ENCODE assay signal across 5 worm cellular contexts in the genomic region with DNA sequence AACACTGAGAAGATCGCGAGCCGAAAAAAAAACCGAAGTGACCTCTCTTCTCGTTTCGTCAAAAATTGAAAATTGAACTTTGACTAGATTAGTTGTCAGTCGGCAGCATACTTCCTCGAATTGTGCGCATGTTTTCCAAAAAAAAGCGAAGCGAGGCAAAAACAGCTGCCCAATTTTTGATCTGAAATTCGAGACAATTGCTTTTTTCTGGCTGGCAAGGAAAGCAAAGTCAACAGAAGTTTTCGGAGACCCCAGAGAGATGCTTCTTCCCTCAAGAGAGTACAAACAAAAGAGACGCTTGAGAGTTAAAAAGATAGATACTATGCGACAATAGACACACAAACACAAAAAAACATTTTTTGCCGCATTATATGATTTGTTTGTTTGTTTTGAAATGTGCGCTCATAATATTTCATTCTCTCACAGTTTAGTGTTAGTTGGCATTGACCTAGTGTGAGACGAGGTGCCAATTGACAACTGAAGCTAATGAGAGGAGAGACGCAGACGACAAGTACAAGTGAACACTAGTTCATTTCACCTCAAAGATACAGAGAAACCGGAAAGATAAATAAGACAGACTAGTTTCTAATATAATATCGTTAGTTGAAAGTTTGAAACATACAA.
A peak's percentile ranks its signal among the peaks of the same experiment; 100 is the strongest.
TF ChIP-seq lines count a peak whose summit lies in the region.

No protein-coding gene starts in this region.

TF ChIP-seq in whole organism, L1 larva, 84 proteins besides CTCF, POLR2A, EP300 and RAD21 (continued from another document and continues in another):
- TF ChIP-seq unc-62 (GFP tag; optimal IDR thresholded peaks at IDR 0.05; lab: Kevin White, UChicago) = no peak
- TF ChIP-seq nhr-84 (tag; optimal IDR thresholded peaks at IDR 0.05; lab: Kevin White, UChicago) = no peak
- TF ChIP-seq hpl-2 (GFP tag; optimal IDR thresholded peaks at IDR 0.05; lab: Kevin White, UChicago) = no peak
- TF ChIP-seq ceh-90 (tag; optimal IDR thresholded peaks at IDR 0.05; lab: Kevin White, UChicago) = no peak
- peak; percentile 32 for TF ChIP-seq mep-1 (tag; optimal IDR thresholded peaks at IDR 0.05; lab: Kevin White, UChicago)
- TF ChIP-seq nhr-76 (tag; optimal IDR thresholded peaks at IDR 0.05; lab: Kevin White, UChicago) = no peak
- TF ChIP-seq vab-15 (tag; optimal IDR thresholded peaks at IDR 0.05; lab: Kevin White, UChicago) = no peak
- TF ChIP-seq elt-2 (tag; optimal IDR thresholded peaks at IDR 0.05; lab: Kevin White, UChicago) = no peak
- no peak for TF ChIP-seq mdl-1 (tag; optimal IDR thresholded peaks at IDR 0.05; lab: Kevin White, UChicago)
- no peak for TF ChIP-seq rnt-1 (tag; optimal IDR thresholded peaks at IDR 0.05; lab: Kevin White, UChicago)
- TF ChIP-seq unc-130 (tag; optimal IDR thresholded peaks at IDR 0.05; lab: Kevin White, UChicago) = no peak
- no peak for TF ChIP-seq aly-2 (tag; optimal IDR thresholded peaks at IDR 0.05; lab: Kevin White, UChicago)
- no peak for TF ChIP-seq efl-3 (GFP tag; optimal IDR thresholded peaks at IDR 0.05; lab: Kevin White, UChicago)
- no peak for TF ChIP-seq elt-3 (tag; optimal IDR thresholded peaks at IDR 0.05; lab: Kevin White, UChicago)
- TF ChIP-seq sup-37 (GFP tag; optimal IDR thresholded peaks at IDR 0.05; lab: Kevin White, UChicago) = no peak
- TF ChIP-seq lin-14 (GFP tag; optimal IDR thresholded peaks at IDR 0.05; lab: Kevin White, UChicago) = peak; percentile 45
- TF ChIP-seq egl-27 (tag; optimal IDR thresholded peaks at IDR 0.05; lab: Kevin White, UChicago) = peak in 1 of 2 experiments; percentile 11
- no peak for TF ChIP-seq skn-1 (tag; optimal IDR thresholded peaks at IDR 0.05; lab: Kevin White, UChicago)
- no peak for TF ChIP-seq ces-1 (GFP tag; optimal IDR thresholded peaks at IDR 0.05; lab: Kevin White, UChicago)
- no peak for TF ChIP-seq xbp-1 (tag; optimal IDR thresholded peaks at IDR 0.05; lab: Kevin White, UChicago)
- no peak for TF ChIP-seq nhr-237 (tag; optimal IDR thresholded peaks at IDR 0.05; lab: Kevin White, UChicago)
- TF ChIP-seq ama-1 (optimal IDR thresholded peaks at IDR 0.05; lab: Kevin White, UChicago) = no peak
- TF ChIP-seq C16A3.4 (tag; optimal IDR thresholded peaks at IDR 0.05; lab: Kevin White, UChicago) = no peak
- TF ChIP-seq fkh-8 (tag; optimal IDR thresholded peaks at IDR 0.05; lab: Kevin White, UChicago) = no peak
- no peak for TF ChIP-seq nhr-28 (tag; optimal IDR thresholded peaks at IDR 0.05; lab: Kevin White, UChicago)
- TF ChIP-seq unc-98 (GFP tag; IDR thresholded peaks at IDR 0.05; lab: Robert Waterston, UW) = no peak

TF ChIP-seq in whole organism, L2 larva, 48 proteins besides CTCF, POLR2A, EP300 and RAD21 (continued from another document and continues in another):
- TF ChIP-seq nhr-12 (tag; optimal IDR thresholded peaks at IDR 0.05; lab: Kevin White, UChicago) (no peak), lin-39 (tag; optimal IDR thresholded peaks at IDR 0.05; lab: Kevin White, UChicago) (no peak), sem-4 (tag; optimal IDR thresholded peaks at IDR 0.05; lab: Kevin White, UChicago) (peak; percentile 34), Y55F3AM.14 (GFP tag; optimal IDR thresholded peaks at IDR 0.05; lab: Kevin White, UChicago) (no peak), elt-1 (tag; optimal IDR thresholded peaks at IDR 0.05; lab: Kevin White, UChicago) (no peak), zag-1 (tag; optimal IDR thresholded peaks at IDR 0.05; lab: Kevin White, UChicago) (no peak), lin-13 (GFP tag; optimal IDR thresholded peaks at IDR 0.05; lab: Kevin White, UChicago) (no peak), mbf-1 (tag; optimal IDR thresholded peaks at IDR 0.05; lab: Kevin White, UChicago) (no peak), ZK546.5 (tag; optimal IDR thresholded peaks at IDR 0.05; lab: Kevin White, UChicago) (no peak), F13H6.1 (tag; optimal IDR thresholded peaks at IDR 0.05; lab: Kevin White, UChicago) (peak; percentile 49), nhr-129 (tag; optimal IDR thresholded peaks at IDR 0.05; lab: Kevin White, UChicago) (peak; percentile 18), ceh-82 (tag; optimal IDR thresholded peaks at IDR 0.05; lab: Kevin White, UChicago) (no peak), blmp-1 (tag; optimal IDR thresholded peaks at IDR 0.05; lab: Kevin White, UChicago; ENCODE audit: insufficient read depth) (peak; percentile 2), ztf-4 (tag; optimal IDR thresholded peaks at IDR 0.05; lab: Kevin White, UChicago) (peak; percentile 14), fos-1 (tag; optimal IDR thresholded peaks at IDR 0.05; lab: Kevin White, UChicago) (no peak), ztf-11 (tag; optimal IDR thresholded peaks at IDR 0.05; lab: Kevin White, UChicago) (no peak), sma-3 (GFP tag; optimal IDR thresholded peaks at IDR 0.05; lab: Kevin White, UChicago) (no peak), egl-27 (tag; optimal IDR thresholded peaks at IDR 0.05; lab: Kevin White, UChicago) (peak; percentile 90), lin-11 (tag; optimal IDR thresholded peaks at IDR 0.05; lab: Kevin White, UChicago) (peak; percentile 40), nhr-25 (tag; optimal IDR thresholded peaks at IDR 0.05; lab: Kevin White, UChicago) (peak; percentile 4), mdl-1 (tag; optimal IDR thresholded peaks at IDR 0.05; lab: Kevin White, UChicago) (no peak), nhr-10 (tag; optimal IDR thresholded peaks at IDR 0.05; lab: Kevin White, UChicago) (no peak), ztf-1 (GFP tag; conservative IDR thresholded peaks at IDR 0.05; lab: Robert Waterston, UW) (no peak), ama-1 (optimal IDR thresholded peaks at IDR 0.05; lab: Kevin White, UChicago) (no peak), peb-1 (tag; optimal IDR thresholded peaks at IDR 0.05; lab: Kevin White, UChicago) (no peak), C34F6.9 (tag; optimal IDR thresholded peaks at IDR 0.05; lab: Kevin White, UChicago) (no peak), lsy-2 (tag; optimal IDR thresholded peaks at IDR 0.05; lab: Kevin White, UChicago) (peak in 1 of 2 experiments; percentile 0)

TF ChIP-seq in whole organism, L3 larva, 47 proteins besides CTCF, POLR2A, EP300 and RAD21 (continued from another document):
- no peak for TF ChIP-seq lin-39 (tag; optimal IDR thresholded peaks at IDR 0.05; lab: Kevin White, UChicago)
- TF ChIP-seq fkh-10 (GFP tag; optimal IDR thresholded peaks at IDR 0.05; lab: Kevin White, UChicago) = no peak
- TF ChIP-seq egl-27 (tag; optimal IDR thresholded peaks at IDR 0.05; lab: Kevin White, UChicago) = peak; percentile 95
- TF ChIP-seq nhr-23 (tag; optimal IDR thresholded peaks at IDR 0.05; lab: Kevin White, UChicago) = peak; percentile 47
- TF ChIP-seq pqm-1 (tag; optimal IDR thresholded peaks at IDR 0.05; lab: Kevin White, UChicago) = no peak

TF ChIP-seq in whole organism, L4 larva, 104 proteins besides CTCF, POLR2A, EP300 and RAD21 (continued from another document):
- TF ChIP-seq snpc-1.2 (GFP tag; IDR thresholded peaks at IDR 0.05; lab: Robert Waterston, UW) (no peak), lin-29 (GFP tag; IDR thresholded peaks at IDR 0.05; lab: Robert Waterston, UW) (no peak), lim-7 (GFP tag; IDR thresholded peaks at IDR 0.05; lab: Robert Waterston, UW) (no peak), ztf-7 (tag; optimal IDR thresholded peaks at IDR 0.05; lab: Kevin White, UChicago) (no peak), lsy-2 (tag; optimal IDR thresholded peaks at IDR 0.05; lab: Kevin White, UChicago) (peak in 1 of 2 experiments; percentile 19), daf-16 (GFP tag; optimal IDR thresholded peaks at IDR 0.05; lab: Kevin White, UChicago) (peak in 1 of 2 experiments; percentile 31), daf-16 (tag; optimal IDR thresholded peaks at IDR 0.05; lab: Kevin White, UChicago) (peak; percentile 51), daf-8 (GFP tag; IDR thresholded peaks at IDR 0.05; lab: Robert Waterston, UW) (no peak), snpc-4 (tag; optimal IDR thresholded peaks at IDR 0.05; lab: Kevin White, UChicago) (no peak), vab-7 (GFP tag; IDR thresholded peaks at IDR 0.05; lab: Robert Waterston, UW) (no peak), nhr-28 (tag; optimal IDR thresholded peaks at IDR 0.05; lab: Kevin White, UChicago) (peak; percentile 35), nhr-41 (GFP tag; IDR thresholded peaks at IDR 0.05; lab: Robert Waterston, UW) (no peak), pha-4 (GFP tag; IDR thresholded peaks at IDR 0.05; lab: Robert Waterston, UW) (peak; percentile 25; the same call in 1 of the 2 replicates), pha-4 (tag; optimal IDR thresholded peaks at IDR 0.05; lab: Kevin White, UChicago) (no peak), tra-1 (GFP tag; IDR thresholded peaks at IDR 0.05; lab: Robert Waterston, UW) (0 out of 2 replicates have a peak, but pooled peaks have one; percentile 3), ztf-11 (tag; optimal IDR thresholded peaks at IDR 0.05; lab: Kevin White, UChicago) (no peak), duxl-1 (tag; optimal IDR thresholded peaks at IDR 0.05; lab: Kevin White, UChicago; ENCODE audit: poor library complexity) (no peak), unc-62 (GFP tag; optimal IDR thresholded peaks at IDR 0.05 in 1 of 2; lab: Kevin White, UChicago) (peak in 1 of 2 experiments; percentile 83), unc-62 (tag; optimal IDR thresholded peaks at IDR 0.05; lab: Kevin White, UChicago) (no peak), nhr-6 (tag; optimal IDR thresholded peaks at IDR 0.05; lab: Kevin White, UChicago) (peak; percentile 8), aha-1 (tag; lab: Kevin White, UChicago) (peak; percentile 94), dve-1 (tag; optimal IDR thresholded peaks at IDR 0.05; lab: Kevin White, UChicago; ENCODE audit: insufficient read depth) (peak; percentile 52), mdl-1 (tag; optimal IDR thresholded peaks at IDR 0.05; lab: Kevin White, UChicago) (no peak), mes-2 (tag; optimal IDR thresholded peaks at IDR 0.05; lab: Kevin White, UChicago; ENCODE audit: poor library complexity, severe bottlenecking) (peak; percentile 10), ceh-62 (tag; optimal IDR thresholded peaks at IDR 0.05; lab: Kevin White, UChicago) (no peak), Y48G9A.11 (GFP tag; IDR thresholded peaks at IDR 0.05; lab: Robert Waterston, UW) (no peak), mep-1 (tag; optimal IDR thresholded peaks at IDR 0.05; lab: Kevin White, UChicago) (peak; percentile 17)
TF ChIP-seq in whole organism, L4 larva: peak in this region for 12.

TF ChIP-seq in whole organism, mixed stage, embryonic, 35 proteins besides CTCF, POLR2A, EP300 and RAD21 (continued from another document):
- TF ChIP-seq elt-1 (tag; optimal IDR thresholded peaks at IDR 0.05; lab: Kevin White, UChicago; ENCODE audit: borderline replicate concordance, insufficient read depth) (no peak), snpc-4 (tag; optimal IDR thresholded peaks at IDR 0.05; lab: Kevin White, UChicago) (no peak), flh-1 (GFP tag; optimal IDR thresholded peaks at IDR 0.05; lab: Kevin White, UChicago) (no peak), mab-5 (tag; optimal IDR thresholded peaks at IDR 0.05; lab: Kevin White, UChicago) (no peak)
